Fruit fly (Drosophila melanogaster) whole organism, embryonic: ENCODE data around the gene spidey.
A peak's percentile ranks its signal among the peaks of the same experiment; 100 is the strongest.

Source experiments
- ATbp ChIP-seq: fragments of 200-800 bp; sonication (Bioruptor generic); optimal IDR thresholded peaks from 2 replicates; lab custom pipeline; 2017; ENCODE audit warnings: missing biosample characterization, mild to moderate bottlenecking, missing genetic modification characterization, missing genetic modification reagents
- Bteb2 ChIP-seq: fragments of 200-800 bp; sonication (Bioruptor generic); optimal IDR thresholded peaks from 2 replicates; lab custom pipeline; 2016; ENCODE audit warnings: missing biosample characterization, missing genetic modification characterization
- CG10565 ChIP-seq: fragments of 200-800 bp; sonication (Bioruptor generic); optimal IDR thresholded peaks from 3 replicates; lab custom pipeline; 2016; ENCODE audit warnings: missing biosample characterization, mild to moderate bottlenecking, missing genetic modification characterization
- CG12744 ChIP-seq: fragments of 200-800 bp; sonication (Bioruptor generic); optimal IDR thresholded peaks from 2 replicates; lab custom pipeline; 2016; ENCODE audit warnings: missing biosample characterization, missing genetic modification characterization
- CG13123 ChIP-seq: fragments of 200-800 bp; sonication (Bioruptor generic); optimal IDR thresholded peaks from 2 replicates; lab custom pipeline; 2016; ENCODE audit warnings: missing biosample characterization, missing genetic modification characterization
- CG13894 ChIP-seq: fragments of 200-800 bp; sonication (Bioruptor generic); optimal IDR thresholded peaks from 3 replicates; lab custom pipeline; 2018; ENCODE audit warnings: missing biosample characterization, mild to moderate bottlenecking, missing genetic modification characterization, moderate library complexity
- CG14441 ChIP-seq: fragments of 200-800 bp; sonication (Bioruptor generic); IDR thresholded peaks from 2 replicates; pipeline ENCODE4 v1.3.6; 2022; ENCODE audit warnings: missing biosample characterization, missing genetic modification characterization
- CG16815 ChIP-seq: fragments of 200-800 bp; sonication (Bioruptor generic); optimal IDR thresholded peaks from 3 replicates; lab custom pipeline; 2017; ENCODE audit warnings: missing biosample characterization, mild to moderate bottlenecking, missing genetic modification characterization
- CG17359 ChIP-seq: fragments of 200-800 bp; sonication (Bioruptor generic); optimal IDR thresholded peaks from 3 replicates; lab custom pipeline; 2018; ENCODE audit warnings: missing biosample characterization, mild to moderate bottlenecking, missing genetic modification characterization, moderate library complexity
- CG17361 ChIP-seq: fragments of 200-800 bp; sonication (Bioruptor generic); IDR thresholded peaks from 3 replicates; pipeline ENCODE4 v1.3.6; 2022; ENCODE audit warnings: missing biosample characterization, missing genetic modification characterization
- CG18476 ChIP-seq: fragments of 200-800 bp; sonication (Bioruptor generic); optimal IDR thresholded peaks from 2 replicates; lab custom pipeline; 2016; ENCODE audit warnings: missing biosample characterization, mild to moderate bottlenecking, missing genetic modification characterization
- CG3281 ChIP-seq: fragments of 200-800 bp; sonication (Bioruptor generic); optimal IDR thresholded peaks from 3 replicates; lab custom pipeline; 2017; ENCODE audit warnings: missing biosample characterization, mild to moderate bottlenecking, missing genetic modification characterization
- CG6765 ChIP-seq: fragments of 200-800 bp; sonication (Bioruptor generic); optimal IDR thresholded peaks from 3 replicates; lab custom pipeline; 2017; ENCODE audit warnings: missing biosample characterization, mild to moderate bottlenecking, missing genetic modification characterization
- CG6791 ChIP-seq: fragments of 200-800 bp; sonication (Bioruptor generic); IDR thresholded peaks from 3 replicates; pipeline ENCODE4 v1.3.6; 2022; ENCODE audit warnings: missing biosample characterization, missing genetic modification characterization; ENCODE audit not compliant: partially characterized antibody
- CG7556 ChIP-seq: fragments of 200-800 bp; sonication (Bioruptor generic); optimal IDR thresholded peaks from 2 replicates; lab custom pipeline; 2017; ENCODE audit warnings: missing biosample characterization, mild to moderate bottlenecking, missing genetic modification characterization
- CG7963 ChIP-seq: fragments of 200-800 bp; sonication (Bioruptor generic); IDR thresholded peaks from 3 replicates; pipeline ENCODE4 v1.3.6; 2022; ENCODE audit warnings: missing biosample characterization, missing genetic modification characterization; ENCODE audit not compliant: partially characterized antibody
- CG8924 ChIP-seq: fragments of 200-800 bp; optimal IDR thresholded peaks from 3 replicates; lab custom pipeline; 2019; ENCODE audit warnings: missing biosample characterization, mild to moderate bottlenecking, missing genetic modification characterization, moderate library complexity
- Camta ChIP-seq: fragments of 200-800 bp; sonication (Bioruptor generic); optimal IDR thresholded peaks from 2 replicates; lab custom pipeline; 2016; ENCODE audit warnings: missing biosample characterization, missing genetic modification characterization
- Hey ChIP-seq: fragments of 200-800 bp; sonication (Bioruptor generic); optimal IDR thresholded peaks from 3 replicates; lab custom pipeline; 2018; ENCODE audit warnings: missing biosample characterization, mild to moderate bottlenecking, missing genetic modification characterization
- HmgZ ChIP-seq: fragments of 200-800 bp; sonication (Bioruptor generic); optimal IDR thresholded peaks from 2 replicates; lab custom pipeline; 2018; ENCODE audit warnings: missing biosample characterization, mild to moderate bottlenecking, missing genetic modification characterization
- Kr ChIP-seq: fragments of 200-800 bp; sonication (Bioruptor generic); optimal IDR thresholded peaks from 2 replicates; lab custom pipeline; 2017; ENCODE audit warnings: missing biosample characterization, mild to moderate bottlenecking, missing genetic modification characterization
- Lhr ChIP-seq: fragments of 200-800 bp; sonication (Bioruptor generic); optimal IDR thresholded peaks from 3 replicates; lab custom pipeline; 2017; ENCODE audit warnings: mild to moderate bottlenecking, missing biosample characterization, missing genetic modification reagents, missing genetic modification characterization
- Lpt ChIP-seq: fragments of >200 bp; optimal IDR thresholded peaks from 2 replicates; lab custom pipeline; 2018; ENCODE audit warnings: missing biosample characterization, missing genetic modification characterization
- Max ChIP-seq: fragments of 200-800 bp; sonication (Bioruptor generic); optimal IDR thresholded peaks from 2 replicates; lab custom pipeline; 2016; ENCODE audit warnings: missing biosample characterization, mild to moderate bottlenecking, missing genetic modification characterization
- NC2β ChIP-seq: fragments of 200-800 bp; sonication (Bioruptor generic); optimal IDR thresholded peaks from 2 replicates; lab custom pipeline; 2016; ENCODE audit warnings: missing biosample characterization, missing genetic modification characterization
- Neu2 ChIP-seq: fragments of 200-800 bp; sonication (Bioruptor generic); optimal IDR thresholded peaks from 3 replicates; lab custom pipeline; 2016; ENCODE audit warnings: missing biosample characterization, missing genetic modification characterization, borderline replicate concordance
- Optix ChIP-seq: fragments of 200-800 bp; sonication (Bioruptor generic); IDR thresholded peaks from 3 replicates; pipeline ENCODE4 v1.3.6; 2022; ENCODE audit warnings: missing biosample characterization, missing genetic modification characterization
- Sin3A ChIP-seq: fragments of >200 bp; optimal IDR thresholded peaks from 2 replicates; lab custom pipeline; 2018
- Spps ChIP-seq: fragments of 200-800 bp; sonication (Bioruptor generic); optimal IDR thresholded peaks from 2 replicates; lab custom pipeline; 2018; ENCODE audit warnings: missing biosample characterization, mild to moderate bottlenecking, missing genetic modification characterization
- aop ChIP-seq: fragments of 200-800 bp; sonication (Bioruptor generic); IDR thresholded peaks from 2 replicates; pipeline ENCODE4 v1.3.6; 2022; ENCODE audit warnings: missing biosample characterization, missing genetic modification characterization
- ato ChIP-seq: fragments of 200-800 bp; sonication (Bioruptor generic); IDR thresholded peaks from 2 replicates; pipeline ENCODE4 v1.3.6; 2022; ENCODE audit warnings: missing biosample characterization, missing genetic modification characterization; ENCODE audit not compliant: partially characterized antibody
- bab2 ChIP-seq: fragments of 200-800 bp; sonication (Bioruptor generic); optimal IDR thresholded peaks from 2 replicates; lab custom pipeline; 2016; ENCODE audit warnings: missing biosample characterization, missing genetic modification characterization
- ems ChIP-seq: fragments of 200-800 bp; sonication (Bioruptor generic); optimal IDR thresholded peaks from 3 replicates; lab custom pipeline; 2016; ENCODE audit warnings: missing biosample characterization, missing genetic modification characterization
- en ChIP-seq: fragments of 200-800 bp; sonication (Bioruptor generic); optimal IDR thresholded peaks from 2 replicates; lab custom pipeline; 2016; ENCODE audit warnings: missing biosample characterization, missing genetic modification characterization
- ewg ChIP-seq: fragments of 200-800 bp; sonication (Bioruptor generic); optimal IDR thresholded peaks from 3 replicates; lab custom pipeline; 2017; ENCODE audit warnings: mild to moderate bottlenecking, missing biosample characterization, missing genetic modification reagents, missing genetic modification characterization
- fru ChIP-seq: fragments of >200 bp; optimal IDR thresholded peaks from 2 replicates; lab custom pipeline; 2017
- ham ChIP-seq: fragments of 200-800 bp; sonication (Bioruptor generic); IDR thresholded peaks from 2 replicates; pipeline ENCODE4 v1.3.6; 2022; ENCODE audit warnings: missing biosample characterization, missing genetic modification characterization
- ken ChIP-seq: fragments of 200-800 bp; sonication (Bioruptor generic); IDR thresholded peaks from 3 replicates; pipeline ENCODE4 v1.3.6; 2022; ENCODE audit warnings: missing biosample characterization, missing genetic modification characterization
- nom ChIP-seq: fragments of 200-800 bp; sonication (Bioruptor generic); optimal IDR thresholded peaks from 2 replicates; lab custom pipeline; 2017; ENCODE audit warnings: missing biosample characterization, missing genetic modification characterization, mild to moderate bottlenecking, moderate library complexity, missing genetic modification reagents
- odd ChIP-seq: fragments of 200-800 bp; sonication (Bioruptor generic); optimal IDR thresholded peaks from 2 replicates; lab custom pipeline; 2017; ENCODE audit warnings: missing biosample characterization, mild to moderate bottlenecking, missing genetic modification characterization
- run ChIP-seq: fragments of 200-800 bp; sonication (Bioruptor generic); optimal IDR thresholded peaks from 3 replicates; lab custom pipeline; 2018; ENCODE audit warnings: missing biosample characterization, mild to moderate bottlenecking, missing genetic modification characterization
- salm ChIP-seq: fragments of 200-800 bp; sonication (Bioruptor generic); optimal IDR thresholded peaks from 2 replicates; lab custom pipeline; 2018; ENCODE audit warnings: missing biosample characterization, mild to moderate bottlenecking, missing genetic modification characterization
- sens ChIP-seq: fragments of 200-800 bp; sonication (Bioruptor generic); peaks from one replicate; lab custom pipeline; 2016; ENCODE audit warnings: missing biosample characterization, missing genetic modification characterization
- sima ChIP-seq: fragments of 200-800 bp; sonication (Bioruptor generic); optimal IDR thresholded peaks from 2 replicates; lab custom pipeline; 2016; ENCODE audit warnings: missing biosample characterization, missing genetic modification characterization
- stc ChIP-seq: fragments of 200-800 bp; sonication (Bioruptor generic); IDR thresholded peaks from 2 replicates; pipeline ENCODE4 v1.3.6; 2022; ENCODE audit warnings: missing biosample characterization, missing genetic modification characterization
- tll ChIP-seq, 2 experiments: fragments of 200-800 bp in 1 of 2; fragments of >200 bp in 1 of 2; sonication (Bioruptor generic) in 1 of 2; optimal IDR thresholded peaks; 2 replicates each; lab custom pipeline; 2017 to 2019; ENCODE audit warnings: missing biosample characterization in 2 of 2, missing genetic modification characterization in 2 of 2, mild to moderate bottlenecking in 1 of 2, moderate library complexity in 1 of 2
- toy ChIP-seq: fragments of 200-800 bp; sonication (Bioruptor generic); IDR thresholded peaks from 2 replicates; pipeline ENCODE4 v1.3.6; 2022; ENCODE audit warnings: missing biosample characterization, missing genetic modification characterization
- vfl ChIP-seq: fragments of 200-800 bp; sonication (Bioruptor generic); optimal IDR thresholded peaks from 2 replicates; lab custom pipeline; 2016; ENCODE audit warnings: missing biosample characterization, missing genetic modification characterization
- wor ChIP-seq: fragments of 200-800 bp; sonication (Bioruptor generic); IDR thresholded peaks from 2 replicates; pipeline ENCODE4 v1.3.6; 2022; ENCODE audit warnings: missing biosample characterization, missing genetic modification characterization
- z ChIP-seq: fragments of 200-800 bp; sonication (Bioruptor generic); IDR thresholded peaks from 3 replicates; pipeline ENCODE4 v1.3.6; 2022; ENCODE audit warnings: missing biosample characterization, missing genetic modification characterization
- zf30C ChIP-seq: fragments of 200-800 bp; sonication (Bioruptor generic); optimal IDR thresholded peaks from 3 replicates; lab custom pipeline; 2018; ENCODE audit warnings: missing biosample characterization, mild to moderate bottlenecking, missing genetic modification characterization

Gene spidey

DNA sequence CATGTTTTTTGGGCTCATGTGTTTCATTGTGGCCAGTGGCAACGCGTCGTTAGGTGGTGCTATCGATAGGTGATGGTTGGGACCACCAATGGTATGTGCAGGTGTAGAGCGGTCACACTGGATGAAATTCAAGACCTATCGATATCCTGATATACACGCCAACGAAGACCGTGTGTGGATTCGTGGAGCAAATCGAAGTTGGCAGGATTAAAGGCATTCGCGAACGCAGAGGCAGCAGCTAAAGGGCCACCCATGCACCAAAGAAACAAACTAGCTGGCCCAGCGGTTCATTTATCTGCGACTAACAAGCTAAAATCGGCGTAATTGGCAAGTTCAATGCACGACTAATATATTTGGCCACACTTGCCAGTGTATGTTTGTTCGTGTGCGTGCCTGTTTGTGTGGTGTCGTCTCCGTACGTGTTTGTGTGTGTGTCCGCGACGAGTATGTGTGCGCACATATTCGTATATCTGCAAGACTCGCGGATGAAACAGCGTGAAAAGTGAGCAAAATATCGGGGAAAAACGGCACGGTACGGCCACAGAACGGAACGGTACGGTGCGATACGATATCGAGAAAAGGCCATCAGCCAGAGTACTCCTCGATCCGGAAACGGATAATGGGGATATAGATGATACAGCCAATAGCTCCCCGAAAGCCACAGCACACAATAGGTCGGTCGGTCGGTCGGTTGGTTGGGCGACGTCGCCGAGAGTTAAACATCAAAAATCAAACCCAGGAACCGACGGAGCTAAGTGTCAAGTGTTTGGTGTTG lies 27.3 kb downstream of the spidey start, which contains the start of gene Ubr3 (continued):
- peak; percentile 74 for TF ChIP-seq CG7963 (GFP tag; lab: Robert Waterston, UW)
- TF ChIP-seq Spps, result no peak
- no peak for TF ChIP-seq CG18476 (GFP tag; lab: Kevin White, UChicago)
- no peak for TF ChIP-seq CG17361 (GFP tag; lab: Robert Waterston, UW)
- TF ChIP-seq CG16815 (GFP tag; lab: Kevin White, UChicago), result no peak
- no peak for TF ChIP-seq toy (GFP tag; lab: Robert Waterston, UW)
- TF ChIP-seq salm, result no peak
- no peak for TF ChIP-seq CG12744 (GFP tag; lab: Kevin White, UChicago)
- TF ChIP-seq Neu2 (GFP tag; lab: Kevin White, UChicago), result no peak
- TF ChIP-seq CG7556 (GFP tag; lab: Kevin White, UChicago), result no peak
- TF ChIP-seq ato (GFP tag; lab: Robert Waterston, UW), result peak; percentile 59
- no peak for TF ChIP-seq CG10565 (GFP tag; lab: Kevin White, UChicago)
- TF ChIP-seq stc (GFP tag; lab: Robert Waterston, UW), result no peak
- TF ChIP-seq Max (GFP tag; lab: Kevin White, UChicago), result no peak
- no peak for TF ChIP-seq CG17359 (tag; lab: Kevin White, UChicago)
- no peak for TF ChIP-seq CG13123 (GFP tag; lab: Kevin White, UChicago)
- TF ChIP-seq tll (GFP tag; optimal IDR thresholded peaks at IDR 0.05; lab: Kevin White, UChicago), result no peak
- TF ChIP-seq bab2, result no peak
- TF ChIP-seq Bteb2 (GFP tag; lab: Kevin White, UChicago), result no peak
- TF ChIP-seq nom (GFP tag; lab: Kevin White, UChicago), result peak; percentile 32
- TF ChIP-seq zf30C (GFP tag; lab: Kevin White, UChicago), result no peak
- TF ChIP-seq CG6765, result peak; percentile 26
- no peak for TF ChIP-seq wor (GFP tag; lab: Robert Waterston, UW)
- no peak for TF ChIP-seq ems
- TF ChIP-seq Sin3A (lab: Kevin White, UChicago), result peak; percentile 91
- TF ChIP-seq CG8924 (tag; lab: Kevin White, UChicago), result peak; percentile 19
- TF ChIP-seq ken, result no peak
- TF ChIP-seq Optix, result no peak
- peak; percentile 35 for TF ChIP-seq NC2β (GFP tag; lab: Kevin White, UChicago)
- no peak for TF ChIP-seq fru (lab: Kevin White, UChicago)
- TF ChIP-seq ATbp (GFP tag; lab: Kevin White, UChicago), result no peak
- peak; percentile 49 for TF ChIP-seq HmgZ (tag; lab: Kevin White, UChicago)
- TF ChIP-seq Hey, result no peak
- TF ChIP-seq CG13894, result no peak
- TF ChIP-seq sima (GFP tag; lab: Kevin White, UChicago), result no peak
- no peak for TF ChIP-seq ewg (GFP tag; lab: Kevin White, UChicago)
- no peak for TF ChIP-seq z (GFP tag; lab: Robert Waterston, UW)
- TF ChIP-seq CG6791 (GFP tag; lab: Robert Waterston, UW), result peak; percentile 74
- peak; percentile 60 for TF ChIP-seq sens (GFP tag; lab: Kevin White, UChicago)
- TF ChIP-seq Lpt (GFP tag; lab: Kevin White, UChicago), result no peak
- no peak for TF ChIP-seq run (tag; lab: Kevin White, UChicago)
- TF ChIP-seq aop (GFP tag; lab: Robert Waterston, UW), result no peak
- TF ChIP-seq CG14441, result no peak
- TF ChIP-seq ham (GFP tag; lab: Robert Waterston, UW), result no peak
- no peak for TF ChIP-seq odd (GFP tag; lab: Kevin White, UChicago)
- no peak for TF ChIP-seq Kr (GFP tag; lab: Kevin White, UChicago)
- no peak for TF ChIP-seq Lhr
- TF ChIP-seq Camta (GFP tag; lab: Kevin White, UChicago), result no peak
- no peak for TF ChIP-seq en (GFP tag; lab: Kevin White, UChicago)
- no peak for TF ChIP-seq vfl
- no peak for TF ChIP-seq CG3281 (GFP tag; lab: Kevin White, UChicago)
